Fruit fly (Drosophila melanogaster) whole organism, wandering third instar larva: ENCODE data around the gene CG32181.

Experiments used
- CG32264 ChIP-seq: fragments of 200-800 bp; sonication (Bioruptor generic); optimal IDR thresholded peaks from 2 replicates; lab custom pipeline; 2016; ENCODE audit warnings: missing biosample characterization, missing genetic modification characterization
- CG9705 ChIP-seq: fragments of 200-800 bp; sonication (Bioruptor generic); optimal IDR thresholded peaks from 2 replicates; lab custom pipeline; 2018; ENCODE audit warnings: missing biosample characterization, mild to moderate bottlenecking, missing genetic modification characterization
- CrebA ChIP-seq: fragments of 200-800 bp; sonication (Bioruptor generic); optimal IDR thresholded peaks from 2 replicates; lab custom pipeline; 2016; ENCODE audit warnings: missing biosample characterization, mild to moderate bottlenecking, missing genetic modification characterization, borderline replicate concordance
- Dif ChIP-seq: fragments of 200-275, 200-300 bp; sonication (Bioruptor generic); optimal IDR thresholded peaks from 2 replicates; lab custom pipeline; 2018; ENCODE audit warnings: missing biosample characterization, missing genetic modification characterization; ENCODE audit not compliant: partially characterized antibody
- GATAd ChIP-seq: sonication (Bioruptor generic); optimal IDR thresholded peaks from 2 replicates; lab custom pipeline; 2016; ENCODE audit warnings: missing biosample characterization, missing genetic modification characterization
- HLH106 ChIP-seq: fragments of 200-800 bp; optimal IDR thresholded peaks from 3 replicates; lab custom pipeline; 2019; ENCODE audit warnings: missing biosample characterization, mild to moderate bottlenecking, missing genetic modification characterization, moderate library complexity
- Hnf4 ChIP-seq: fragments of 200-800 bp; sonication (Bioruptor generic); optimal IDR thresholded peaks from 2 replicates; lab custom pipeline; 2016; ENCODE audit warnings: missing biosample characterization, mild to moderate bottlenecking, missing genetic modification characterization
- Hr78 ChIP-seq: fragments of >200 bp; optimal IDR thresholded peaks from 2 replicates; lab custom pipeline; 2017; ENCODE audit warnings: missing biosample characterization, missing genetic modification characterization
- Hr83 ChIP-seq: fragments of 200-300 bp; sonication (Bioruptor generic); optimal IDR thresholded peaks from 2 replicates; lab custom pipeline; 2016; ENCODE audit warnings: missing biosample characterization, mild to moderate bottlenecking, missing genetic modification characterization, moderate library complexity; ENCODE audit not compliant: poor library complexity, severe bottlenecking
- Jra ChIP-seq: sonication (Bioruptor generic); optimal IDR thresholded peaks from 2 replicates; lab custom pipeline; 2016; ENCODE audit warnings: missing biosample characterization, missing genetic modification characterization
- Mio ChIP-seq: sonication (Bioruptor generic); optimal IDR thresholded peaks from 2 replicates; lab custom pipeline; 2016; ENCODE audit warnings: missing biosample characterization, missing genetic modification characterization
- Myc ChIP-seq: fragments of >200 bp; optimal IDR thresholded peaks from 2 replicates; lab custom pipeline; 2017
- N ChIP-seq: fragments of >200 bp; optimal IDR thresholded peaks from 2 replicates; lab custom pipeline; 2018; ENCODE audit warnings: missing biosample characterization, missing external identifiers, missing genetic modification characterization
- Rel ChIP-seq, 2 experiments: fragments of 200-800 bp; sonication (Bioruptor generic) in 1 of 2; optimal IDR thresholded peaks; 2 replicates in 1 of 2; 3 replicates in 1 of 2; lab custom pipeline; 2016 to 2019; ENCODE audit warnings: mild to moderate bottlenecking in 2 of 2, missing biosample characterization in 2 of 2, missing genetic modification characterization in 2 of 2, moderate library complexity in 1 of 2
- Sp1 ChIP-seq: fragments of 200-800 bp; sonication (Bioruptor generic); optimal IDR thresholded peaks from 3 replicates; lab custom pipeline; 2019; ENCODE audit warnings: missing biosample characterization, mild to moderate bottlenecking, missing genetic modification characterization, moderate library complexity
- Vsx2 ChIP-seq: fragments of 200-300, 225-300 bp; sonication (Bioruptor generic); optimal IDR thresholded peaks from 2 replicates; lab custom pipeline; 2018; ENCODE audit warnings: missing biosample characterization, missing genetic modification characterization; ENCODE audit not compliant: partially characterized antibody
- br ChIP-seq: fragments of 200-800 bp; sonication (Bioruptor generic); optimal IDR thresholded peaks from 2 replicates; lab custom pipeline; 2016; ENCODE audit warnings: missing biosample characterization, missing genetic modification characterization
- brk ChIP-seq: fragments of 200-800 bp; sonication (Bioruptor generic); optimal IDR thresholded peaks from 2 replicates; lab custom pipeline; 2016; ENCODE audit warnings: missing biosample characterization, mild to moderate bottlenecking, missing genetic modification characterization
- dl ChIP-seq, 2 experiments: fragments of 175-275, 200-275 bp in 1 of 2; fragments of 200-275 bp in 1 of 2; sonication (Bioruptor generic); optimal IDR thresholded peaks; lab custom pipeline; 2018; ENCODE audit warnings: mild to moderate bottlenecking in 2 of 2, missing biosample characterization in 2 of 2, missing genetic modification characterization in 2 of 2, moderate library complexity in 2 of 2; ENCODE audit not compliant: partially characterized antibody in 2 of 2, insufficient read depth in 1 of 2
- dmrt93B ChIP-seq: fragments of 200-800 bp; sonication (Bioruptor generic); optimal IDR thresholded peaks from 2 replicates; lab custom pipeline; 2018; ENCODE audit warnings: missing biosample characterization, mild to moderate bottlenecking, missing genetic modification characterization
- dsf ChIP-seq: sonication (Bioruptor generic); optimal IDR thresholded peaks from 2 replicates; lab custom pipeline; 2016; ENCODE audit warnings: missing biosample characterization, missing genetic modification characterization, borderline replicate concordance
- ey ChIP-seq: fragments of 200-800 bp; sonication (Bioruptor generic); optimal IDR thresholded peaks from 2 replicates; lab custom pipeline; 2016; ENCODE audit warnings: missing biosample characterization, missing genetic modification characterization
- foxo ChIP-seq, 2 experiments: fragments of 200-800 bp; sonication (Bioruptor generic); optimal IDR thresholded peaks; 2 replicates in 1 of 2; 3 replicates in 1 of 2; lab custom pipeline; 2016 to 2017; ENCODE audit warnings: missing biosample characterization in 2 of 2, missing genetic modification characterization in 2 of 2
- h ChIP-seq: fragments of 200-800 bp; sonication (Bioruptor generic); optimal IDR thresholded peaks from 3 replicates; lab custom pipeline; 2016; ENCODE audit warnings: missing biosample characterization, mild to moderate bottlenecking, missing genetic modification characterization
- jim ChIP-seq: fragments of 175-275, 200-325 bp; sonication (Bioruptor generic); optimal IDR thresholded peaks from 2 replicates; lab custom pipeline; 2016; ENCODE audit warnings: missing biosample characterization, mild to moderate bottlenecking, missing genetic modification characterization
- lola ChIP-seq: fragments of >200 bp; optimal IDR thresholded peaks from 2 replicates; lab custom pipeline; 2017; ENCODE audit warnings: missing biosample characterization, missing genetic modification characterization
- pan ChIP-seq: fragments of >200 bp; optimal IDR thresholded peaks from 2 replicates; lab custom pipeline; 2017
- rgr ChIP-seq: fragments of 200-800 bp; sonication (Bioruptor generic); optimal IDR thresholded peaks from 3 replicates; lab custom pipeline; 2016; ENCODE audit warnings: missing biosample characterization, mild to moderate bottlenecking, missing genetic modification characterization
- tai ChIP-seq: sonication (Bioruptor generic); optimal IDR thresholded peaks from 2 replicates; lab custom pipeline; 2016; ENCODE audit warnings: missing biosample characterization, missing genetic modification characterization
- woc ChIP-seq: sonication (Bioruptor generic); optimal IDR thresholded peaks from 2 replicates; lab custom pipeline; 2016; ENCODE audit warnings: missing biosample characterization, mild to moderate bottlenecking, missing genetic modification characterization

Gene CG32181

dm6 chr3L:17759072-17759747, at the start of gene CG32181:
TSS of gene CG32181 (plus strand) at chr3L:17759697.
- TF ChIP-seq Sp1 (GFP tag; lab: Kevin White, UChicago) = no peak
- no peak for TF ChIP-seq Rel (GFP tag; optimal IDR thresholded peaks at IDR 0.05; lab: Kevin White, UChicago)
- TF ChIP-seq Rel (tag; optimal IDR thresholded peaks at IDR 0.05; lab: Kevin White, UChicago) = no peak
- no peak for TF ChIP-seq Hr83
- TF ChIP-seq jim = no peak
- TF ChIP-seq HLH106 = no peak
- no peak for TF ChIP-seq brk (GFP tag; lab: Kevin White, UChicago)

- TF ChIP-seq Dif (GFP tag; lab: Kevin White, UChicago) = no peak
- no peak for TF ChIP-seq Rel (GFP tag; optimal IDR thresholded peaks at IDR 0.05; lab: Kevin White, UChicago)
- no peak for TF ChIP-seq Rel (tag; optimal IDR thresholded peaks at IDR 0.05; lab: Kevin White, UChicago)
- no peak for TF ChIP-seq foxo (GFP tag; optimal IDR thresholded peaks at IDR 0.05; lab: Kevin White, UChicago)
- no peak for TF ChIP-seq dl (GFP tag; optimal IDR thresholded peaks at IDR 0.05; lab: Kevin White, UChicago; ENCODE audit: insufficient read depth in 1 of 2, partially characterized antibody in 2 of 2)
- TF ChIP-seq dmrt93B (GFP tag; lab: Kevin White, UChicago) = no peak
- no peak for TF ChIP-seq pan (lab: Kevin White, UChicago)
- TF ChIP-seq brk (GFP tag; lab: Kevin White, UChicago) = no peak
- no peak for TF ChIP-seq jim
- no peak for TF ChIP-seq CG32264 (GFP tag; lab: Kevin White, UChicago)
- no peak for TF ChIP-seq woc (GFP tag; lab: Kevin White, UChicago)
- no peak for TF ChIP-seq CG9705
Measured at dm6 chr3L:17719754-17720153, 39.7 kb upstream of the CG32181 start, which contains the start of gene CheB74a. TSS of gene CheB74a (minus strand) at chr3L:17719854.

dm6 chr3L:17729278-17729677, 30.2 kb upstream of the CG32181 start, which contains the start of gene CG6052:
TSS of gene CG6052 (minus strand) at chr3L:17729378.
- TF ChIP-seq h (GFP tag; lab: Kevin White, UChicago) (no peak), Myc (lab: Kevin White, UChicago) (no peak), dsf (GFP tag; lab: Kevin White, UChicago) (no peak), Hnf4 (no peak), CG32264 (GFP tag; lab: Kevin White, UChicago) (no peak), Rel (GFP tag; optimal IDR thresholded peaks at IDR 0.05; lab: Kevin White, UChicago) (no peak), Rel (tag; optimal IDR thresholded peaks at IDR 0.05; lab: Kevin White, UChicago) (no peak), tai (GFP tag; lab: Kevin White, UChicago) (no peak), lola (GFP tag; lab: Kevin White, UChicago) (no peak), br (GFP tag; lab: Kevin White, UChicago) (no peak), Jra (GFP tag; lab: Kevin White, UChicago) (no peak), GATAd (no peak), brk (GFP tag; lab: Kevin White, UChicago) (no peak), jim (no peak), rgr (no peak), Mio (GFP tag; lab: Kevin White, UChicago) (no peak), Hr78 (no peak), Vsx2 (no peak), HLH106 (no peak)

dm6 chr3L:17739627-17740026, 19.9 kb upstream of the CG32181 start:
- TF ChIP-seq ey (no peak), N (GFP tag; lab: Kevin White, UChicago) (peak; percentile 27), Myc (lab: Kevin White, UChicago) (peak; percentile 35)

- TF ChIP-seq Sp1 (GFP tag; lab: Kevin White, UChicago) (no peak), CrebA (GFP tag; lab: Kevin White, UChicago) (peak; percentile 5), tai (GFP tag; lab: Kevin White, UChicago) (no peak)
Measured at dm6 chr3L:17740471-17740870, 19.0 kb upstream of the CG32181 start, which contains the start of gene CG7460. TSS of gene CG7460 (plus strand) at chr3L:17740540.
